Worm (Caenorhabditis elegans): ENCODE results near the gene C05D11.5.

- peak; percentile 91 for TF ChIP-seq ama-1 (optimal IDR thresholded peaks at IDR 0.05)
- TF ChIP-seq flt-1 (GFP tag; IDR thresholded peaks at IDR 0.05), result no peak
Measured at ce11 chrIII:6381584-6382391, 30.0 kb downstream of the C05D11.5 start, which contains the start of gene znf-622.
